Fruit fly (Drosophila melanogaster) whole organism, embryonic: ENCODE data around the gene CG8142.
A peak's percentile ranks its signal among the peaks of the same experiment; 100 is the strongest.

ENCODE experiments used
- Adf1 ChIP-seq: fragments of 200-800 bp; sonication (Bioruptor generic); IDR thresholded peaks from 2 replicates; pipeline ENCODE4 v1.3.6; 2022; ENCODE audit warnings: missing biosample characterization, missing genetic modification characterization
- B-H1 ChIP-seq: fragments of 200-800 bp; sonication (Bioruptor generic); IDR thresholded peaks from 3 replicates; pipeline ENCODE4 v1.3.6; 2022; ENCODE audit warnings: missing biosample characterization, missing genetic modification characterization
- CG10209 ChIP-seq: fragments of 200-800 bp; sonication (Bioruptor generic); optimal IDR thresholded peaks from 3 replicates; lab custom pipeline; 2017; ENCODE audit warnings: missing biosample characterization, mild to moderate bottlenecking, missing genetic modification characterization, missing genetic modification reagents
- CG10959 ChIP-seq: fragments of 200-800 bp; sonication (Bioruptor generic); IDR thresholded peaks from 2 replicates; pipeline ENCODE4 v1.3.6; 2022; ENCODE audit warnings: missing biosample characterization, missing genetic modification characterization
- CG11504 ChIP-seq: fragments of 200-800 bp; sonication (Bioruptor generic); optimal IDR thresholded peaks from 3 replicates; lab custom pipeline; 2019; ENCODE audit warnings: missing biosample characterization, mild to moderate bottlenecking, missing genetic modification characterization, moderate library complexity
- CG12071 ChIP-seq: fragments of 200-800 bp; sonication (Bioruptor generic); optimal IDR thresholded peaks from 3 replicates; lab custom pipeline; 2018; ENCODE audit warnings: missing biosample characterization, mild to moderate bottlenecking, missing genetic modification characterization
- CG12659 ChIP-seq: fragments of 200-800 bp; sonication (Bioruptor generic); optimal IDR thresholded peaks from 3 replicates; lab custom pipeline; 2017; ENCODE audit warnings: mild to moderate bottlenecking, missing biosample characterization, missing genetic modification reagents, missing genetic modification characterization
- CG12769 ChIP-seq: fragments of 200-800 bp; sonication (Bioruptor generic); optimal IDR thresholded peaks from 2 replicates; lab custom pipeline; 2019; ENCODE audit warnings: missing biosample characterization, mild to moderate bottlenecking, missing genetic modification characterization, moderate library complexity
- CG14050 ChIP-seq: fragments of 200-800 bp; sonication (Bioruptor generic); IDR thresholded peaks from 3 replicates; pipeline ENCODE4 v1.3.6; 2022; ENCODE audit warnings: missing biosample characterization, missing genetic modification characterization
- CG16813 ChIP-seq: fragments of 200-800 bp; sonication (Bioruptor generic); IDR thresholded peaks from 3 replicates; pipeline ENCODE4 v1.3.6; 2022; ENCODE audit warnings: missing biosample characterization, missing genetic modification characterization; ENCODE audit not compliant: partially characterized antibody
- CG17568 ChIP-seq: fragments of 200-800 bp; sonication (Bioruptor generic); optimal IDR thresholded peaks from 2 replicates; lab custom pipeline; 2018; ENCODE audit warnings: missing biosample characterization, mild to moderate bottlenecking, missing genetic modification characterization, moderate library complexity
- CG34376 ChIP-seq: fragments of 200-800 bp; sonication (Bioruptor generic); optimal IDR thresholded peaks from 2 replicates; lab custom pipeline; 2018; ENCODE audit warnings: missing biosample characterization, mild to moderate bottlenecking, missing genetic modification characterization
- CG3847 ChIP-seq: fragments of 200-800 bp; sonication (Bioruptor generic); IDR thresholded peaks from 2 replicates; pipeline ENCODE4 v1.3.6; 2022; ENCODE audit warnings: missing biosample characterization, missing genetic modification characterization
- CG4360 ChIP-seq: fragments of 200-800 bp; sonication (Bioruptor generic); IDR thresholded peaks from 2 replicates; pipeline ENCODE4 v1.3.6; 2022; ENCODE audit warnings: missing biosample characterization, missing genetic modification characterization
- CG4404 ChIP-seq: fragments of 200-800 bp; sonication (Bioruptor generic); IDR thresholded peaks from 2 replicates; pipeline ENCODE4 v1.3.6; 2022; ENCODE audit warnings: missing biosample characterization, missing genetic modification characterization
- CG4424 ChIP-seq: fragments of 200-800 bp; sonication (Bioruptor generic); optimal IDR thresholded peaks from 3 replicates; lab custom pipeline; 2016; ENCODE audit warnings: missing biosample characterization, missing genetic modification characterization
- CG5245 ChIP-seq: fragments of 200-800 bp; sonication (Bioruptor generic); optimal IDR thresholded peaks from 3 replicates; lab custom pipeline; 2016; ENCODE audit warnings: missing biosample characterization, missing genetic modification characterization
- CG7357 ChIP-seq: fragments of 200-800 bp; sonication (Bioruptor generic); IDR thresholded peaks from 3 replicates; pipeline ENCODE4 v1.3.6; 2022; ENCODE audit warnings: missing biosample characterization, missing genetic modification characterization
- CG8924 ChIP-seq: fragments of 200-800 bp; optimal IDR thresholded peaks from 3 replicates; lab custom pipeline; 2019; ENCODE audit warnings: missing biosample characterization, mild to moderate bottlenecking, missing genetic modification characterization, moderate library complexity
- D19A ChIP-seq: fragments of 200-800 bp; optimal IDR thresholded peaks from 3 replicates; lab custom pipeline; 2019; ENCODE audit warnings: missing biosample characterization, mild to moderate bottlenecking, missing genetic modification characterization, moderate library complexity
- Eip74EF ChIP-seq, 2 experiments: fragments of 200-800 bp in 1 of 2; fragments of >200 bp in 1 of 2; sonication (Bioruptor generic) in 1 of 2; optimal IDR thresholded peaks; 2 replicates each; lab custom pipeline; 2017 to 2019; ENCODE audit warnings: missing biosample characterization in 2 of 2, missing genetic modification characterization in 2 of 2, mild to moderate bottlenecking in 1 of 2, moderate library complexity in 1 of 2
- Jarid2 ChIP-seq: fragments of 200-800 bp; sonication (Bioruptor generic); optimal IDR thresholded peaks from 3 replicates; lab custom pipeline; 2017; ENCODE audit warnings: mild to moderate bottlenecking, missing biosample characterization, missing genetic modification reagents, missing genetic modification characterization
- Kr ChIP-seq: fragments of 200-800 bp; sonication (Bioruptor generic); optimal IDR thresholded peaks from 2 replicates; lab custom pipeline; 2017; ENCODE audit warnings: missing biosample characterization, mild to moderate bottlenecking, missing genetic modification characterization
- Mad ChIP-seq: fragments of 200-800 bp; sonication (Bioruptor generic); optimal IDR thresholded peaks from 2 replicates; lab custom pipeline; 2016; ENCODE audit warnings: missing biosample characterization, missing genetic modification characterization
- Mes4 ChIP-seq: fragments of 200-800 bp; sonication (Bioruptor generic); optimal IDR thresholded peaks from 2 replicates; lab custom pipeline; 2016; ENCODE audit warnings: missing biosample characterization, missing genetic modification characterization
- Mrtf ChIP-seq: fragments of 200-800 bp; sonication (Bioruptor generic); IDR thresholded peaks from 3 replicates; pipeline ENCODE4 v1.3.6; 2022; ENCODE audit warnings: missing biosample characterization, missing genetic modification characterization
- Myb ChIP-seq: fragments of 200-800 bp; sonication (Bioruptor generic); optimal IDR thresholded peaks from 2 replicates; lab custom pipeline; 2016; ENCODE audit warnings: missing biosample characterization, missing genetic modification characterization
- NFAT ChIP-seq: fragments of 200-800 bp; sonication (Bioruptor generic); IDR thresholded peaks from 2 replicates; pipeline ENCODE4 v1.3.6; 2022; ENCODE audit warnings: missing biosample characterization, missing genetic modification characterization
- Poxn ChIP-seq: fragments of 200-800 bp; sonication (Bioruptor generic); IDR thresholded peaks from 2 replicates; pipeline ENCODE4 v1.3.6; 2022; ENCODE audit warnings: missing biosample characterization, missing genetic modification characterization
- Side ChIP-seq: fragments of 200-800 bp; sonication (Bioruptor generic); optimal IDR thresholded peaks from 2 replicates; lab custom pipeline; 2016; ENCODE audit warnings: missing biosample characterization, missing genetic modification characterization
- al ChIP-seq: fragments of 200-800 bp; sonication (Bioruptor generic); IDR thresholded peaks from 2 replicates; pipeline ENCODE4 v1.3.6; 2022; ENCODE audit warnings: missing biosample characterization, missing genetic modification characterization
- aop ChIP-seq: fragments of 200-800 bp; sonication (Bioruptor generic); IDR thresholded peaks from 2 replicates; pipeline ENCODE4 v1.3.6; 2022; ENCODE audit warnings: missing biosample characterization, missing genetic modification characterization
- ash1 ChIP-seq: fragments of 200-800 bp; sonication (Bioruptor generic); optimal IDR thresholded peaks from 2 replicates; lab custom pipeline; 2018; ENCODE audit warnings: missing biosample characterization, mild to moderate bottlenecking, missing genetic modification characterization
- bigmax ChIP-seq: fragments of 200-800 bp; sonication (Bioruptor generic); optimal IDR thresholded peaks from 2 replicates; lab custom pipeline; 2018; ENCODE audit warnings: missing biosample characterization, mild to moderate bottlenecking, missing genetic modification characterization
- disco-r ChIP-seq: fragments of 200-800 bp; sonication (Bioruptor generic); optimal IDR thresholded peaks from 2 replicates; lab custom pipeline; 2016; ENCODE audit warnings: missing biosample characterization, missing genetic modification characterization
- dm ChIP-seq: fragments of 200-800 bp; sonication (Bioruptor generic); optimal IDR thresholded peaks from 3 replicates; lab custom pipeline; 2016; ENCODE audit warnings: missing biosample characterization, missing genetic modification characterization
- fd102C ChIP-seq: fragments of 200-800 bp; sonication (Bioruptor generic); optimal IDR thresholded peaks from 2 replicates; lab custom pipeline; 2018; ENCODE audit warnings: missing biosample characterization, mild to moderate bottlenecking, missing genetic modification characterization, moderate library complexity
- hkb ChIP-seq, 2 experiments: fragments of 200-800 bp in 1 of 2; fragments of >200 bp in 1 of 2; sonication (Bioruptor generic) in 1 of 2; IDR thresholded peaks in 1 of 2; optimal IDR thresholded peaks in 1 of 2; 2 replicates each; pipeline versions ENCODE4 v1.3.6 to Lab custom; 2017 to 2022; ENCODE audit warnings: missing biosample characterization in 1 of 2, missing genetic modification characterization in 1 of 2
- jing ChIP-seq: fragments of 200-800 bp; sonication (Bioruptor generic); optimal IDR thresholded peaks from 2 replicates; lab custom pipeline; 2018; ENCODE audit warnings: missing biosample characterization, mild to moderate bottlenecking, missing genetic modification characterization
- ken ChIP-seq: fragments of 200-800 bp; sonication (Bioruptor generic); IDR thresholded peaks from 3 replicates; pipeline ENCODE4 v1.3.6; 2022; ENCODE audit warnings: missing biosample characterization, missing genetic modification characterization
- knrl ChIP-seq: fragments of 200-800 bp; sonication (Bioruptor generic); IDR thresholded peaks from 3 replicates; pipeline ENCODE4 v1.3.6; 2022; ENCODE audit warnings: missing biosample characterization, missing genetic modification characterization; ENCODE audit not compliant: partially characterized antibody
- nau ChIP-seq: fragments of 200-800 bp; sonication (Bioruptor generic); optimal IDR thresholded peaks from 3 replicates; lab custom pipeline; 2017; ENCODE audit warnings: missing biosample characterization, mild to moderate bottlenecking, missing genetic modification characterization, missing genetic modification reagents
- nom ChIP-seq: fragments of 200-800 bp; sonication (Bioruptor generic); optimal IDR thresholded peaks from 2 replicates; lab custom pipeline; 2017; ENCODE audit warnings: missing biosample characterization, missing genetic modification characterization, mild to moderate bottlenecking, moderate library complexity, missing genetic modification reagents
- repo ChIP-seq: fragments of 200-800 bp; sonication (Bioruptor generic); optimal IDR thresholded peaks from 2 replicates; lab custom pipeline; 2016; ENCODE audit warnings: missing biosample characterization, missing genetic modification characterization
- rib ChIP-seq: fragments of 200-800 bp; sonication (Bioruptor generic); IDR thresholded peaks from 2 replicates; pipeline ENCODE4 v1.3.6; 2022; ENCODE audit warnings: missing biosample characterization, missing genetic modification characterization
- run ChIP-seq: fragments of 200-800 bp; sonication (Bioruptor generic); optimal IDR thresholded peaks from 3 replicates; lab custom pipeline; 2018; ENCODE audit warnings: missing biosample characterization, mild to moderate bottlenecking, missing genetic modification characterization
- sqz ChIP-seq: fragments of 200-800 bp; sonication (Bioruptor generic); optimal IDR thresholded peaks from 3 replicates; lab custom pipeline; 2018; ENCODE audit warnings: missing biosample characterization, mild to moderate bottlenecking, missing genetic modification characterization
- stwl ChIP-seq: fragments of 200-800 bp; sonication (Bioruptor generic); optimal IDR thresholded peaks from 3 replicates; lab custom pipeline; 2018; ENCODE audit warnings: missing biosample characterization, mild to moderate bottlenecking, missing genetic modification characterization, moderate library complexity
- toy ChIP-seq: fragments of 200-800 bp; sonication (Bioruptor generic); IDR thresholded peaks from 2 replicates; pipeline ENCODE4 v1.3.6; 2022; ENCODE audit warnings: missing biosample characterization, missing genetic modification characterization
- tup ChIP-seq: fragments of 200-800 bp; sonication (Bioruptor generic); optimal IDR thresholded peaks from 2 replicates; lab custom pipeline; 2016; ENCODE audit warnings: missing biosample characterization, mild to moderate bottlenecking, missing genetic modification characterization, moderate library complexity
- yki ChIP-seq: fragments of >200 bp; optimal IDR thresholded peaks from 3 replicates; lab custom pipeline; 2018
- zen ChIP-seq: fragments of 200-800 bp; sonication (Bioruptor generic); optimal IDR thresholded peaks from 3 replicates; lab custom pipeline; 2018; ENCODE audit warnings: missing biosample characterization, mild to moderate bottlenecking, missing genetic modification characterization, moderate library complexity

The CG8142 gene

DNA sequence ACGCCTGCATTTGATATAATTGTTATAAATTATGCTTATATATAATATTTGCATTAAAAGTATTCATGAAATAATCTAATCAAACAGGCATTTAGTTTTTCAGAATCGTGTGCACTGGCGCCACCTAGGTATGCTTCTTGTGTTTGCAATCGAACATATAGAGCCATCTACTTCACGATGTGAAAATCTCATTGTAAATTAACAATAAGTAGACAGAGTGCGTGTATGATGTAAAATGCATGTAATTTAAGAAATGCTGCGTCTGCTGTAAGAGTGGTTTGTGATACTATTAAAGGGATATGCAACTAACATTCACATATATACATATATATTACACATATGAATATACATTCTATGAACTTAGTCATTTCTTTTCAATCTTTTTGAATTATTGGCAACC is 24.3 kb downstream of the CG8142 start (continued):
- TF ChIP-seq CG12071 = no peak
- no peak for TF ChIP-seq CG17568 (GFP tag; lab: Kevin White, UChicago)
- peak; percentile 19 for TF ChIP-seq CG12659 (GFP tag; lab: Kevin White, UChicago)
- TF ChIP-seq ash1 (GFP tag; lab: Kevin White, UChicago) = no peak
- peak; percentile 31 for TF ChIP-seq stwl (tag; lab: Kevin White, UChicago)
- no peak for TF ChIP-seq CG10959
- TF ChIP-seq jing (GFP tag; lab: Kevin White, UChicago) = no peak
- TF ChIP-seq Poxn (GFP tag; lab: Robert Waterston, UW) = no peak
- TF ChIP-seq CG11504 (tag; lab: Kevin White, UChicago) = no peak
- TF ChIP-seq CG34376 (GFP tag; lab: Kevin White, UChicago) = no peak
- peak; percentile 27 for TF ChIP-seq CG5245 (GFP tag; lab: Kevin White, UChicago)
- no peak for TF ChIP-seq CG4360 (GFP tag; lab: Robert Waterston, UW)
- no peak for TF ChIP-seq Side (GFP tag; lab: Kevin White, UChicago)
- no peak for TF ChIP-seq D19A (tag; lab: Kevin White, UChicago)
- no peak for TF ChIP-seq repo (GFP tag; lab: Kevin White, UChicago)
- peak; percentile 48 for TF ChIP-seq NFAT (GFP tag; lab: Robert Waterston, UW)
- no peak for TF ChIP-seq yki (lab: Kevin White, UChicago)
- TF ChIP-seq CG4424 (GFP tag; lab: Kevin White, UChicago) = no peak
- no peak for TF ChIP-seq Mes4 (GFP tag; lab: Kevin White, UChicago)
- TF ChIP-seq Myb (GFP tag; lab: Kevin White, UChicago) = peak; percentile 31
- TF ChIP-seq Mad = no peak
- no peak for TF ChIP-seq tup
- TF ChIP-seq Jarid2 (GFP tag; lab: Kevin White, UChicago) = no peak
- no peak for TF ChIP-seq CG7357 (GFP tag; lab: Robert Waterston, UW)
- TF ChIP-seq CG14050 (GFP tag; lab: Robert Waterston, UW) = no peak
- TF ChIP-seq zen (tag; lab: Kevin White, UChicago) = no peak
- TF ChIP-seq hkb (optimal IDR thresholded peaks at IDR 0.05; lab: Kevin White, UChicago) = no peak
- TF ChIP-seq hkb (GFP tag; IDR thresholded peaks at IDR 0.05; lab: Robert Waterston, UW) = no peak
- TF ChIP-seq Adf1 (GFP tag; lab: Robert Waterston, UW) = no peak
- no peak for TF ChIP-seq al (GFP tag; lab: Robert Waterston, UW)
- TF ChIP-seq run = no peak
- TF ChIP-seq CG16813 (GFP tag; lab: Robert Waterston, UW) = 0 out of 3 replicates have a peak, but pooled peaks have one; percentile 33
- TF ChIP-seq sqz (GFP tag; lab: Kevin White, UChicago) = no peak
- TF ChIP-seq Kr (GFP tag; lab: Kevin White, UChicago) = no peak
- no peak for TF ChIP-seq bigmax (GFP tag; lab: Kevin White, UChicago)
- TF ChIP-seq rib = no peak
- TF ChIP-seq toy (GFP tag; lab: Robert Waterston, UW) = no peak
- TF ChIP-seq nau (GFP tag; lab: Kevin White, UChicago) = no peak
- no peak for TF ChIP-seq B-H1 (GFP tag; lab: Robert Waterston, UW)
- no peak for TF ChIP-seq dm (GFP tag; lab: Kevin White, UChicago)
- no peak for TF ChIP-seq nom (GFP tag; lab: Kevin White, UChicago)
- TF ChIP-seq CG4404 (GFP tag; lab: Robert Waterston, UW) = no peak
- no peak for TF ChIP-seq fd102C
- no peak for TF ChIP-seq CG8924
- peak; percentile 31 for TF ChIP-seq CG12769 (tag; lab: Kevin White, UChicago)
- no peak for TF ChIP-seq aop (GFP tag; lab: Robert Waterston, UW)
- TF ChIP-seq CG10209 (GFP tag; lab: Kevin White, UChicago) = no peak
- no peak for TF ChIP-seq Eip74EF (GFP tag; optimal IDR thresholded peaks at IDR 0.05; lab: Kevin White, UChicago)
- peak; percentile 30 for TF ChIP-seq CG3847 (GFP tag; lab: Robert Waterston, UW)
- no peak for TF ChIP-seq disco-r (GFP tag; lab: Kevin White, UChicago)
- no peak for TF ChIP-seq Mrtf (GFP tag; lab: Robert Waterston, UW)
- peak; percentile 66; the same call in 1 of the 3 replicates for TF ChIP-seq knrl (GFP tag; lab: Robert Waterston, UW)
- no peak for TF ChIP-seq ken (GFP tag; lab: Robert Waterston, UW)
